Worm (Caenorhabditis elegans) whole organism, late embryonic: ENCODE data around the gene F39G3.5.

Experiments
- dmd-4 ChIP-seq: sonication (generic microtip); optimal IDR thresholded peaks from 2 replicates; lab custom pipeline; 2016; ENCODE audit warnings: borderline replicate concordance, missing genetic modification characterization, missing compliant biosample characterization
- hlh-30 ChIP-seq: sonication (generic microtip); optimal IDR thresholded peaks from 2 replicates; lab custom pipeline; 2017; ENCODE audit warnings: antibody characterized with exemption, missing genetic modification characterization, missing compliant biosample characterization; ENCODE audit not compliant: insufficient read depth
- nhr-11 ChIP-seq: fragments of 150-350 bp; optimal IDR thresholded peaks from 2 replicates; lab custom pipeline; 2014; ENCODE audit warnings: missing biosample characterization, missing genetic modification characterization
- pha-2 ChIP-seq: sonication (generic microtip); optimal IDR thresholded peaks from 2 replicates; lab custom pipeline; 2017; ENCODE audit warnings: mild to moderate bottlenecking, missing genetic modification characterization, missing compliant biosample characterization

ce11 chrV:4745269-4745668 lies 22.9 kb downstream of the F39G3.5 start, which contains the start of gene C18G1.7:
- no peak for TF ChIP-seq dmd-4 (tag; lab: Kevin White, UChicago)
- TF ChIP-seq nhr-11 (tag; lab: Kevin White, UChicago): no peak
- no peak for TF ChIP-seq hlh-30
- no peak for TF ChIP-seq pha-2
